Fruit fly (Drosophila melanogaster): ENCODE results near the gene Mfap1.

DNA sequence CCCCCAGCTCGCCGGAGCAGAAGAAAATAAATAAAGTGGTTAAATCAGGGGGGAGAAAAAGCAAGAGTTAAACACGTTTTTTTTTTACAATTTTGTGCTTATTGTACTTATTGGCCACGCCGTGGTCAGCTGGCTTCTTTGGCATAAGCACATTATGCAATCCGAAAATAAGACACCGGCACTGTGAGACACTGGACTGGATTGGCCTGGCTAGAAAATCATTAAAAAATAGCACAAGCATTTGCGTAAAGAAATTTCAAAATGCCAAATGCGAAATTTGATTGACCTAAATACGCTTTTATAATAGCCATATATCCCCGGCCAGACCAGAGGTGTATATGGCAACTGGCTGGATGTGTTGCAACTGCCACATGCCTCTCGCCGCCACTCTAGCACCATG lies 36.4 kb upstream of the Mfap1 start:
- TF ChIP-seq pan (optimal IDR thresholded peaks at IDR 0.05) (no peak), brk (GFP tag; optimal IDR thresholded peaks at IDR 0.05) (no peak), jim (GFP tag; optimal IDR thresholded peaks at IDR 0.05) (no peak), psq (GFP tag; optimal IDR thresholded peaks at IDR 0.05) (no peak), Jra (GFP tag; optimal IDR thresholded peaks at IDR 0.05) (no peak), h (GFP tag; optimal IDR thresholded peaks at IDR 0.05) (no peak), CrebA (GFP tag; optimal IDR thresholded peaks at IDR 0.05; ENCODE audit: borderline replicate concordance) (no peak), OdsH (GFP tag; optimal IDR thresholded peaks at IDR 0.05) (no peak)

All from whole organism, wandering third instar larva.